Worm (Caenorhabditis elegans) whole organism, L4/young adult: ENCODE results near the gene fbxb-40.
"Not testable (repeated sequence)": the region's sequence is repeated elsewhere in the genome, so short reads cannot be mapped to it uniquely, and the experiment has no call there.

Experiments
- W03F9.2 ChIP-seq: fragments of 150-350 bp; optimal IDR thresholded peaks from 2 replicates; lab custom pipeline; 2014; ENCODE audit warnings: missing biosample characterization, missing genetic modification characterization
- dao-5 ChIP-seq: sonication (generic microtip); optimal IDR thresholded peaks from 2 replicates; lab custom pipeline; 2016; ENCODE audit warnings: missing genotype, missing genetic modification characterization, moderate library complexity, missing compliant biosample characterization
- him-1 ChIP-seq: sonication (generic microtip); optimal IDR thresholded peaks from 2 replicates; lab custom pipeline; 2016; ENCODE audit warnings: missing genotype, missing genetic modification reagents, missing genetic modification characterization, missing compliant biosample characterization

Gene fbxb-40

DNA sequence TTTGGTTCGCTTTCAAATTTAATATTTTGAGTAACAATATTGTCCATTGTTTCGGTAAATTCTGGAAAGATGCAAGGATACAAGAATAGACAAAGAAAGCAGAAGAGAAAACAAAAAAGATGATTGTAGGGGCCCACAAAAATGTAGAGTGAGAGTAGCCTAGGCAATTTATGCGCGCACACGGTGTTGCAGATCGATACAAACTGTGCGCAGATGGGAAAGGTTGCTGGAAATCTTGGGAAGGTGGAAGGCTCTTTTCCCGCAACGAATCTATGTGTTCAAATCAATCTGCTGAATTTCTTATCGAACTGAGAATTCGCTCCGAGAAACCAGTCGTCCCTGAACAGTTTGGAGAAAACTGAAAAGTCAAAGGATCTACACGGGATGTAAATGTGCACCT is 11.0 kb upstream of the fbxb-40 start, which contains the start of gene btb-10:
TSS of gene btb-10 (minus strand) at position 101 of the 400 bp plus-strand sequence.
- not testable (repeated sequence) for TF ChIP-seq him-1 (tag; lab: Kevin White, UChicago); W03F9.2 (tag; lab: Kevin White, UChicago); dao-5

DNA sequence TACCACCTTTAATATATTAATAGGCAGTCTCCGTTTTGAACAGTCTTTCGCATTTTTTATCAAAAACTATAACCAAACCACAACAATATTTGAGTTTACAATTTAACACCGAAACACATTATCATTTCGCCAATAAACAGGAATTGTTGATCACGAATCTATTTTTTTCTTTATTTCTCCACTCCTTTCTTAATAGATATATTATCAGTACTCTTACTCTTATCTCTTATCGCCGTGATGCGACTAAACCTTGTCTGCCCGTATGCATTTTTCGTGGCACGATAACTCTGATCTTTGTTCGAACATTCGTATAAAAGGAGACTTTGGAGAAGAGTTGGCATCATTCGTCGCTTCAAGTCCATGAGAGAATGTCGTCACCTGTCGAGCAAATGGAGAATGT is 7.1 kb upstream of the fbxb-40 start:
- no peak for TF ChIP-seq him-1 (tag; lab: Kevin White, UChicago)
- no peak for TF ChIP-seq dao-5
- no peak for TF ChIP-seq W03F9.2 (tag; lab: Kevin White, UChicago)

DNA sequence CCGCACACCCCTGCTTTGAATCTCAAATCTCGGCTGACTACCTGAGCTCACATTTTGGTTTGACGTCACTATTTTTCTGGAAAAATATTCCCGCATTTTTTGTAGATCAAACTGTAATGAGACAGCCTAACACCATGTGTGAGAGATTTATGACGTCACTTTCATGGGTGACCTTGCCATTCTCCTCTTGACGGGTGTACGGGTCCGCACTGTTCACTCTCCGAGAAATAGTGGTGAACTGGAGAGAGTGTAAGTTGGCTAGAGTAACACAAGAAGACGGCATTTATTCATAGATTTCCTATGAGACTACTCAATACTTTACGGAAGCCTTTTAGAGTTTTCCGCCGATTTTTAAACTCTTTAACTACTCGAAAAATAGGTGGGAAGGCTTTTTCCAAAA is 5.0 kb upstream of the fbxb-40 start, which contains the start of gene K02E7.7:
TSS of gene K02E7.7 (plus strand) at position 301 of the 400 bp plus-strand sequence.
- TF ChIP-seq W03F9.2 (tag; lab: Kevin White, UChicago); him-1 (tag; lab: Kevin White, UChicago); dao-5: not testable (repeated sequence)

DNA sequence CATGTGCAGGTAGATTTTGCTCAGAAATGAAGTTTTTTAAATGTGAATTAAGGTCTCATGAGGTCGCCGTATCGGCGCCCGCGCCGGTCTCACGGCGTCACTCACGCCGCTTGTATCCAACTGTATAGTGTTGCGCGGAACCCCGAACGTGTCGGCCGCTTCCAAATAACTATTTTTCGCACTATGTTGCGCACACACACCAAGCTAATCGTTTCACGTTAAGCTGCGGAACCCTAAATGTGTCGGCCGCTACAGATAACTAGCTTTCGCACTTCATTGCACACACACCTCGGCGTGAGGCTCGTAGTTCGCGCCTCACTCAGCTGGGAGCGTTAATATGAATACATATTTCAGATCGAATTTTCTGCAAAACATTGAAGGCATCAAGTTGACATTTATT is 2.8 kb downstream of the fbxb-40 start:
- TF ChIP-seq W03F9.2 (tag; lab: Kevin White, UChicago), result no peak

DNA sequence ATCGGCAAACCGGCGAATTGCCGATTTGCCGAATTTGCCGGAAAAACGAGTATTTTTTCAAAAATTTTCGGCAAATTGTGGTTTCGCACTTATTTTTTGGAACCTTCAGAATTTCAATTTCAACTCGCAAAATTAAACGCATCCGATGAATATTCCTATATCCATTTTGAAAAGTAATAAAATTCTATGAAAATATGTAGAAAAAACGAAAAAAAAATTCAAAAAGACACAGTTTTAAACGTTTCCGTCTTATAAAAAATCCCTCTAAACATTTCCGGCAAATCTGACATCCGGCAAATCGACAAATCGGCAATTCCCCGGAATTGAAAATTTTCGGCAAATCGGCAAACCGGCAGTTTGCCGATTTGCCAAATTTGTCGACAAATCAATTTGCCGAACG is 4.1 kb downstream of the fbxb-40 start, which contains the start of gene str-148:
TSS of gene str-148 (plus strand) at position 301 of the 400 bp plus-strand sequence.
- no peak for TF ChIP-seq him-1 (tag; lab: Kevin White, UChicago)
- no peak for TF ChIP-seq W03F9.2 (tag; lab: Kevin White, UChicago)
- TF ChIP-seq dao-5, result no peak

DNA sequence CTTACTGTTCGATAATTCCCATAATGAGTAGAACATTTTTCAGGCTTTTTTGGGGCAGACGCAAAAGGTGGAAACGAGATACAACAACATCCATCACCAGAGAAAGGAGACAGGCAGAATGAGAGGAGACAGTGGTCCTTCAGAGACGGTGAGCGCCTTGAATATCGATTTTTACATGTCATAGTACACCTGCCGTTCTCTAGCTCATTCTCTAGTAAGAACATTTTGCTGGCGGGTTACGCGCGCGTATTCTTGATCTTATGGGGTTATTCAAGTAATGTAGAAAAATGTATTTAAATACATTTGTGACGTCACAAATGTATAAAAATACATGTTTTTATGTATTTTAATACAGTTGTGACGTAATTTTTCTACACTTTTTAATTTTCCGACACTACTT is 5.8 kb downstream of the fbxb-40 start, which contains the start of gene fbxb-45:
TSS of gene fbxb-45 (minus strand) at position 101 of the 400 bp plus-strand sequence.
- TF ChIP-seq dao-5; W03F9.2 (tag; lab: Kevin White, UChicago); him-1 (tag; lab: Kevin White, UChicago): not testable (repeated sequence)

DNA sequence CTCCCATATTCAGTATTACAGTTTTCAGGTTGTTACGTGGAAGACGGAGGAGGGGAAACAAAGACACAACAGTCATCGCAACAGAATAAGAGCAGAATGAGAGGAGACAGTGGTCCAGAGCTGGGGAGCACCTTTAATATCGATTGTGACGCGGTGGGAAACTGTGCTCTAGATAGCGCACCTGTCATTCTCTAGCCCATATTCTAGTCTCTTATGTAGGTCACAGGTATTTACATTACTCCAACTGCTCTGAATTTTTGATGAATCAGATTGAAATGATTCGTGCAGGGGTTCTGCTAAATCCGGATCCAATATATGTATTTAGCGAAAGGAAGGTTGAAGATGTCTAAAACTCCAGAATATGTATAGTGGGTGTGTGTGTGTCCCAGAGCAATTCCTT is 7.5 kb downstream of the fbxb-40 start, which contains the start of gene fbxb-41:
TSS of gene fbxb-41 (minus strand) at position 101 of the 400 bp plus-strand sequence.
- TF ChIP-seq W03F9.2 (tag; lab: Kevin White, UChicago), result no peak
- TF ChIP-seq him-1 (tag; lab: Kevin White, UChicago), result no peak
- TF ChIP-seq dao-5, result no peak

DNA sequence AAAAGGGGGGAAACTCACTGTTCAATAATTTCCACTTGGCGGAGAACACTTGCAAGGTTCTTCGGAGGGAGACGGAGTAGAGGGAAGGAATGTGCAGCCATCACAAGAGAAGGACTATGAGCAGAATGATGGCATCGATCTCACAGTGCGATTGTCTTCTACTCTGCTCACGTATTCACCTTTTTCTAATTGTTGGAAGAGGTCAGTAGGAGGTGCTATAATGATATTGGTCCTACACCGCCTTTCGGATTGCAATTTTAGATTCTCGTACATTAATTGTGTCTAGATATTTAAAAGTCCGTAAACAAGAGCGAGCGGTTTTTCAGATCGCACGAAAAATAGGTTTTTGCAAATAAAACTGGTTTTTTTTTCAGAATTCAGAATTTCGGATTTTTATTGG is 9.3 kb downstream of the fbxb-40 start, which contains the start of gene fbxb-39:
TSS of gene fbxb-39 (minus strand) at position 101 of the 400 bp plus-strand sequence.
- TF ChIP-seq dao-5, result no peak
- no peak for TF ChIP-seq W03F9.2 (tag; lab: Kevin White, UChicago)
- TF ChIP-seq him-1 (tag; lab: Kevin White, UChicago), result no peak

DNA sequence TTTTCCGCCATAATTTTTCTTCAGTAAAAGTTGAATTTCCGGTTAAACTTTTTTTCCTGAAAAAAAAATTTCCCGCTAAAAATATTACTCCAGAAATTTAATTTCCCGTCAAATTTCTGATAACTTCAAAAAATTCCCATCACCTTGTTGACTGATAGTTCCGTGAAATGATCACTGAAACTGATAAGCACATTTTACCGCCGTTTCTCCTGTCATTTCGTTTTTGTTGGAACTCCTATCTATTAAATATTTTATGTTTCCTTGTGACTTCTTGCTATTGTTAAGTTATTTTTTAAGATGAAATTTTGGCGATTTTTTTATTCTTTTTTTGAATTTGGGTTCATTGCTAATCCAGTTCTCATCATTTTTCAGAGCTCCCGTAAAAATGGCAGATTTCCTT is 21.1 kb downstream of the fbxb-40 start, which contains the start of gene math-34:
TSS of gene math-34 (plus strand) at position 371 of the 400 bp plus-strand sequence.
- no peak for TF ChIP-seq him-1 (tag; lab: Kevin White, UChicago)
- no peak for TF ChIP-seq dao-5
- no peak for TF ChIP-seq W03F9.2 (tag; lab: Kevin White, UChicago)

DNA sequence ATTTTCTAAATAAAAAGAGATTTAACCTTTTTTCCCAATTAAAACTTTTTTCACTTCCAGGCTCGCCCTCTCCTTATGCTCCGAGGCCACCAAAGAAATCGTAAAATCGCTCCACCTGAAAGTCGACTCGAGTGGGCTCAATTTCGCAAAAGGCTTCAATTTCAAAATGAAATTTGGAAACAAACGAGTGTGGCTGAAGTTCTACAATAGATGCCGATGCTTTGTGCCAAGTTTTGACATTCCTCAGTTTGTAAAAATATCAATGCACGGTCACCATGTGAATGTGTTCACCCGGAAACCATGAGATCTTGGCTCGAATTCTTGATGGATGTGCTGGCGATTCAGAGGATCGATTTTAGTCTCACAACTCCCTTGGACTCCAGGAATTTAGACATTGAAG is 23.1 kb downstream of the fbxb-40 start, which contains the start of gene M01D1.12:
TSS of gene M01D1.12 (plus strand) at position 301 of the 400 bp plus-strand sequence.
- TF ChIP-seq dao-5 (no peak), W03F9.2 (tag; lab: Kevin White, UChicago) (no peak), him-1 (tag; lab: Kevin White, UChicago) (no peak)

DNA sequence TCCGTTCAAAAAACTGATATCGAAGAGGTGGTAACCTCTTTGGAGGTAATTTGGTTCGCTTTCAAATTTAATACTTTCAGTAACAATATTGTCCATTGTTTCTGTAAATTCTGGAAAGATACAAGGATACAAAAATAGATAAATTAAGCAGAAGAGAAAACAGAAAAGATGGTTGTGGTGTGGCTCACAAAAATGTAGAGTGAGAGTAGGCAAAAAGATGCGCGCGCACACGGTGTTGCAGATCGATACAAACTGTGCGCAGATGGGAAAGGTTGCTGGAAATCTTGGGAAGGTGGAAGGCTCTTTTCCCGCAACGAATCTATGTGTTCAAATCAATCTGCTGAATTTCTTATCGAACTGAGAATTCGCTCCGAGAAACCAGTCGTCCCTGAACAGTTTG is 25.1 kb downstream of the fbxb-40 start, which contains the start of gene btb-11:
TSS of gene btb-11 (minus strand) at position 101 of the 400 bp plus-strand sequence.
- TF ChIP-seq him-1 (tag; lab: Kevin White, UChicago); dao-5; W03F9.2 (tag; lab: Kevin White, UChicago): not testable (repeated sequence)

DNA sequence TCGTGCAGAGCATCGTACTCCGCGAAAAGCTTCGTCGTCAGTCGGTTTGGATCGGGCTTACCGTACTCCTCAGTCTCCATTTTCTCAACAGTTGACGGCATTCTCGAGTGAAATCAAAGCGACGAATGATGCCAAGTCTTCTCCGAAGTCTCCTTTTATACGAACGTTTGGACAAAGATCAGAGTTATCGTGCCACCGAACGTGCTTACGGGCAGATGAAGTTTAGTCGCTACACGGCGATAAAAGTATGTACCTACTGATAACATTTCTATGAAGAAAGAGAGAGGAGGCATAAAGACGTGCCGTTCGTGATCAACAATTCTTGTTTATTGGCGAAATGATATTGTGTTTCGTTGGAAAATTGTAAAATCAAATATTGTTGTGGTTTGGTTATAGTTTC is 43.4 kb downstream of the fbxb-40 start, which contains the start of gene F45D11.14:
TSS of gene F45D11.14 (minus strand) at position 101 of the 400 bp plus-strand sequence.
- not testable (repeated sequence) for TF ChIP-seq W03F9.2 (tag; lab: Kevin White, UChicago); dao-5; him-1 (tag; lab: Kevin White, UChicago)

DNA sequence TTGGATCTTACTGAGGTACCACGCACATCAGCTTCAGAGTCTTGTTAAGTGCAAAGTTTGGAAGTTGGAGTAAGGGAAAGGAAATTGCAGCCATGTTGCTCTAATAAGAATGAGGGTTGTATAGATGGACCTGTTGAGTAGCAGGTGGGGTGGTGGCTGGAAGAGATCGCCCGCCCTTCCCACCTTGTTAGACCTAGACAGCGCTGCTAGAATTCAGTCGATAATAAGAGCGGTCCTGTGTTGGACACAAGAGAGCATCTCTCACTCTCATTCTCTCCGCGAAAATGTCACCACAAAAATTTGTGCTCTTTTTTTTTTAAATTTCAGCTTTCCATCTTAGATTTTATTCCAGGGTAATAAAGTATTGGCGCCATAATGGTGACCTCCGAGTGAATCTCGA is 48.4 kb downstream of the fbxb-40 start, which contains the start of the genes fbxb-30 and F45D11.5:
TSS of gene fbxb-30 (minus strand) at position 101 of the 400 bp plus-strand sequence.
TSS of gene F45D11.5 (plus strand) at position 352 of the 400 bp plus-strand sequence.
- TF ChIP-seq him-1 (tag; lab: Kevin White, UChicago), result no peak
- TF ChIP-seq dao-5, result no peak
- no peak for TF ChIP-seq W03F9.2 (tag; lab: Kevin White, UChicago)

DNA sequence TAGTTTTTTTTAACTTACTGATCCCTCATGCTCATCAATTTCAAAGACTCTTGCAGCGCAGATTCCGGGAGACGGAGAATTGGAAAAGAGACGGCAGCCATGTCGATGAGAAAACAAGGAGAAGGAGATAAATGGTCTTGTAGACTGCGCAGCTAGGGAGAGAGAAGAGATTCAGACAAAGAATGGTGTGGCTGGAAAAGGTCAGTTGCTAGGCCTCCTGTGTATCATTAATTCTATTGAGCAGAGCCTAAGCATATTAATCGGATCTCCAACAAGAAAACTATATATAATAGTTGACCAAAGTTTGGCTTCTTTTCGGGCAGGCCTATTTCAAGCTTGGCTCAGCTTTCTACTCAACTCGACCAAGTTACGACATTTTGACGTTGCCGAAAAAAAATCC is 50.3 kb downstream of the fbxb-40 start, which contains the start of gene fbxb-29:
TSS of gene fbxb-29 (minus strand) at position 101 of the 400 bp plus-strand sequence.
- no peak for TF ChIP-seq dao-5
